1 fruit fly cellular context compared by ENCODE assay signal in the genomic region with DNA sequence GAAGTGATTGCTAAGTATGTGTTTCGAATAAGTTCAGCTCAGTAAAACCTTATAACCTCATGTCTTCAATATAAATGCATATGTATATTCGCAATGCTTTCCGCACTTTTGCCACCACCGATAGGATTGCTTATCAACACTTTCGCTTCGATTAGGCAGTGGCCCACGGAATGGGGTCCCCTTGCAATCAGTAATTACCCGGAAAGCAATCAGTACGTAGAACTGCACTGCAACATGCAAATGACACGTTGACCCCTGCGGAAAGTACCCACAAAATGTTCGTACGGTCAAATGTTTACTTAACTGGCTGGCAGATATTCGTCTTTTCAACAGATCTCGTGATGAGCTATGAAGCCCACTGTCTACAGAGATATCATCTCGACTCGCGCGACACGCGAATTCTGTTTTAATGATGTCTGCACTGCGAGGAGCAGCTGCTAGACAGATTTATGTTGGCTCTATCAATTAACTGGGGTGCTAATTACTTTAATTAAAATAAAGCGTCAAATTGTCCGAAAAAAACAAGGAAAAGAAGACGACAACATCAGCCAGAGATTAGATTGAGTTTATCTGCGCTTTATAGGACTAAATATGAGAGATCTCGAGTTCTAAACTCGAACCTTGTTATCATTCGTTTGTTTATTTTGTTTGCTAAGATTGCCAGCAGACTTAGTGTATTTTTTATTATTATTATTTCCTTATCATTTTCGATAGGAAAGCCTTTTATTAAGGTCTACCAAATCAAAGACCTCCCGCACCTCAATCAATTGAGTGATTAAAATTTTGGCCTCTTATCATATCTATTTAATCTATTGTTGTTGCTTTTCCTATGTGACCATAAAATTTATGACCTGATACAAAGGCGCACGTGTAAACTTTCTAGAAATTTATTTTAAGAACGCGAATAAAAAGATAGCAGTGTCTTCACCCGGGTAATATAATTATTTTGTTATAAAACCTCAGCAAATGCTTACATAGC.
TF ChIP-seq lines count a peak whose summit lies in the region.

No protein-coding gene starts in this region.

TF ChIP-seq in whole organism, embryonic, 481 proteins besides CTCF, POLR2A, EP300 and RAD21 (continued from another document):
- TF ChIP-seq CG10274 (GFP tag; optimal IDR thresholded peaks at IDR 0.05; lab: Kevin White, UChicago) (no peak), ro (GFP tag; IDR thresholded peaks at IDR 0.05; lab: Robert Waterston, UW) (no peak), CG6175 (GFP tag; IDR thresholded peaks at IDR 0.05; lab: Robert Waterston, UW) (no peak), CG10431 (GFP tag; optimal IDR thresholded peaks at IDR 0.05; lab: Kevin White, UChicago) (peak; percentile 33), NfI (GFP tag; optimal IDR thresholded peaks at IDR 0.05; lab: Kevin White, UChicago) (no peak), CG34376 (GFP tag; optimal IDR thresholded peaks at IDR 0.05; lab: Kevin White, UChicago) (peak; percentile 74), so (GFP tag; IDR thresholded peaks at IDR 0.05; lab: Robert Waterston, UW) (no peak), sens-2 (GFP tag; IDR thresholded peaks at IDR 0.05; lab: Robert Waterston, UW) (peak; percentile 57), Asciz (GFP tag; optimal IDR thresholded peaks at IDR 0.05; lab: Kevin White, UChicago) (peak; percentile 16), ATbp (GFP tag; optimal IDR thresholded peaks at IDR 0.05; lab: Kevin White, UChicago) (peak; percentile 4), sisA (GFP tag; IDR thresholded peaks at IDR 0.05; lab: Robert Waterston, UW) (no peak), CG31441 (GFP tag; IDR thresholded peaks at IDR 0.05; lab: Robert Waterston, UW) (0 out of 2 replicates have a peak, but pooled peaks have one; percentile 18), fd96Cb (tag; optimal IDR thresholded peaks at IDR 0.05; lab: Kevin White, UChicago) (no peak), Hey (tag; optimal IDR thresholded peaks at IDR 0.05; lab: Kevin White, UChicago) (no peak), CG4820 (GFP tag; optimal IDR thresholded peaks at IDR 0.05; lab: Kevin White, UChicago) (no peak), CG43689 (GFP tag; IDR thresholded peaks at IDR 0.05; lab: Robert Waterston, UW) (no peak), Blimp-1 (GFP tag; optimal IDR thresholded peaks at IDR 0.05; lab: Kevin White, UChicago) (no peak), CG4328 (GFP tag; optimal IDR thresholded peaks at IDR 0.05; lab: Kevin White, UChicago) (peak; percentile 25), row (GFP tag; IDR thresholded peaks at IDR 0.05; lab: Robert Waterston, UW) (no peak), sr (GFP tag; IDR thresholded peaks at IDR 0.05; lab: Robert Waterston, UW) (no peak), Oaz (GFP tag; IDR thresholded peaks at IDR 0.05; lab: Robert Waterston, UW) (no peak), CG2678 (tag; optimal IDR thresholded peaks at IDR 0.05; lab: Kevin White, UChicago) (peak; percentile 30), exex (tag; optimal IDR thresholded peaks at IDR 0.05; lab: Kevin White, UChicago) (peak; percentile 94), CG12071 (GFP tag; optimal IDR thresholded peaks at IDR 0.05; lab: Kevin White, UChicago) (no peak), CG11085 (GFP tag; IDR thresholded peaks at IDR 0.05; lab: Robert Waterston, UW) (no peak), Dref (GFP tag; IDR thresholded peaks at IDR 0.05; lab: Robert Waterston, UW) (no peak), CG4360 (GFP tag; IDR thresholded peaks at IDR 0.05; lab: Robert Waterston, UW) (no peak), odd (GFP tag; optimal IDR thresholded peaks at IDR 0.05; lab: Kevin White, UChicago) (peak; percentile 27), ash1 (GFP tag; optimal IDR thresholded peaks at IDR 0.05; lab: Kevin White, UChicago) (no peak), CG6813 (GFP tag; optimal IDR thresholded peaks at IDR 0.05; lab: Kevin White, UChicago) (peak; percentile 15), CG9727 (GFP tag; optimal IDR thresholded peaks at IDR 0.05; lab: Kevin White, UChicago) (no peak), CG30020 (tag; optimal IDR thresholded peaks at IDR 0.05; lab: Kevin White, UChicago) (no peak), PHDP (tag; optimal IDR thresholded peaks at IDR 0.05; lab: Kevin White, UChicago) (peak; percentile 19), tna (GFP tag; IDR thresholded peaks at IDR 0.05; lab: Robert Waterston, UW; ENCODE audit: partially characterized antibody) (no peak), Sin3A (optimal IDR thresholded peaks at IDR 0.05; lab: Kevin White, UChicago) (no peak), CG15601 (tag; optimal IDR thresholded peaks at IDR 0.05; lab: Kevin White, UChicago) (peak; percentile 39), CG18011 (GFP tag; optimal IDR thresholded peaks at IDR 0.05; lab: Kevin White, UChicago) (no peak), Optix (GFP tag; IDR thresholded peaks at IDR 0.05; lab: Robert Waterston, UW) (no peak), HmgZ (tag; optimal IDR thresholded peaks at IDR 0.05; lab: Kevin White, UChicago) (no peak), Sox100B (GFP tag; optimal IDR thresholded peaks at IDR 0.05; lab: Kevin White, UChicago) (no peak), Oli (tag; optimal IDR thresholded peaks at IDR 0.05; lab: Kevin White, UChicago) (no peak), Taf1 (GFP tag; IDR thresholded peaks at IDR 0.05; lab: Robert Waterston, UW) (no peak), Gsc (GFP tag; IDR thresholded peaks at IDR 0.05; lab: Robert Waterston, UW) (no peak), CG17568 (GFP tag; optimal IDR thresholded peaks at IDR 0.05; lab: Kevin White, UChicago) (no peak), chn (GFP tag; optimal IDR thresholded peaks at IDR 0.05; lab: Kevin White, UChicago) (no peak), CG15011 (GFP tag; optimal IDR thresholded peaks at IDR 0.05; lab: Kevin White, UChicago) (peak; percentile 4), crc (GFP tag; optimal IDR thresholded peaks at IDR 0.05; lab: Kevin White, UChicago) (no peak), en (GFP tag; optimal IDR thresholded peaks at IDR 0.05; lab: Kevin White, UChicago) (no peak), Six4 (GFP tag; optimal IDR thresholded peaks at IDR 0.05; lab: Kevin White, UChicago) (no peak), Meics (GFP tag; optimal IDR thresholded peaks at IDR 0.05; lab: Kevin White, UChicago) (peak; percentile 7), sna (GFP tag; IDR thresholded peaks at IDR 0.05; lab: Robert Waterston, UW; ENCODE audit: partially characterized antibody) (no peak), repo (GFP tag; optimal IDR thresholded peaks at IDR 0.05; lab: Kevin White, UChicago) (no peak), pros (GFP tag; optimal IDR thresholded peaks at IDR 0.05; lab: Kevin White, UChicago) (peak; percentile 23), CG14710 (tag; optimal IDR thresholded peaks at IDR 0.05; lab: Kevin White, UChicago) (no peak), CG13775 (GFP tag; optimal IDR thresholded peaks at IDR 0.05; lab: Kevin White, UChicago) (no peak), CG3726 (GFP tag; IDR thresholded peaks at IDR 0.05; lab: Robert Waterston, UW) (no peak), CG34224 (GFP tag; IDR thresholded peaks at IDR 0.05; lab: Robert Waterston, UW; ENCODE audit: partially characterized antibody) (no peak), CG3407 (GFP tag; optimal IDR thresholded peaks at IDR 0.05; lab: Kevin White, UChicago) (no peak), CG32767 (GFP tag; IDR thresholded peaks at IDR 0.05; lab: Robert Waterston, UW) (no peak), CG14441 (GFP tag; IDR thresholded peaks at IDR 0.05; lab: Robert Waterston, UW) (no peak), Lhr (GFP tag; optimal IDR thresholded peaks at IDR 0.05; lab: Kevin White, UChicago) (no peak), CG15479 (GFP tag; optimal IDR thresholded peaks at IDR 0.05; lab: Kevin White, UChicago) (peak; percentile 10), MTF-1 (GFP tag; optimal IDR thresholded peaks at IDR 0.05; lab: Kevin White, UChicago; ENCODE audit: borderline replicate concordance) (no peak), gsb-n (tag; optimal IDR thresholded peaks at IDR 0.05; lab: Kevin White, UChicago) (no peak), CG8388 (GFP tag; optimal IDR thresholded peaks at IDR 0.05; lab: Kevin White, UChicago) (no peak), ssp (GFP tag; IDR thresholded peaks at IDR 0.05; lab: Robert Waterston, UW) (no peak), Dad (GFP tag; optimal IDR thresholded peaks at IDR 0.05; lab: Kevin White, UChicago) (no peak), CG13296 (GFP tag; optimal IDR thresholded peaks at IDR 0.05; lab: Kevin White, UChicago) (peak; percentile 50), pum (GFP tag; optimal IDR thresholded peaks at IDR 0.05; lab: Kevin White, UChicago) (no peak), CG7786 (GFP tag; optimal IDR thresholded peaks at IDR 0.05; lab: Kevin White, UChicago) (no peak), GATAe (GFP tag; conservative IDR thresholded peaks at IDR 0.05; lab: Robert Waterston, UW) (peak; percentile 74), CG16863 (GFP tag; optimal IDR thresholded peaks at IDR 0.05; lab: Kevin White, UChicago) (no peak), CG12236 (GFP tag; optimal IDR thresholded peaks at IDR 0.05; lab: Kevin White, UChicago) (no peak), grn (GFP tag; optimal IDR thresholded peaks at IDR 0.05; lab: Kevin White, UChicago) (peak; percentile 95), chinmo (GFP tag; IDR thresholded peaks at IDR 0.05; lab: Robert Waterston, UW; ENCODE audit: partially characterized antibody) (no peak), CG4282 (GFP tag; optimal IDR thresholded peaks at IDR 0.05; lab: Kevin White, UChicago) (no peak), HLH4C (GFP tag; IDR thresholded peaks at IDR 0.05; lab: Robert Waterston, UW; ENCODE audit: partially characterized antibody) (no peak), CG5245 (GFP tag; optimal IDR thresholded peaks at IDR 0.05; lab: Kevin White, UChicago) (no peak), CG10979 (tag; optimal IDR thresholded peaks at IDR 0.05; lab: Kevin White, UChicago) (no peak), Nf-YC (tag; optimal IDR thresholded peaks at IDR 0.05; lab: Kevin White, UChicago) (peak; percentile 9), gcm2 (GFP tag; optimal IDR thresholded peaks at IDR 0.05; lab: Kevin White, UChicago) (no peak), CG1603 (tag; optimal IDR thresholded peaks at IDR 0.05; lab: Kevin White, UChicago) (no peak), Hr3 (GFP tag; optimal IDR thresholded peaks at IDR 0.05; lab: Kevin White, UChicago) (no peak), HHEX (GFP tag; optimal IDR thresholded peaks at IDR 0.05; lab: Kevin White, UChicago) (no peak), z (GFP tag; IDR thresholded peaks at IDR 0.05; lab: Robert Waterston, UW) (no peak), CG13424 (tag; optimal IDR thresholded peaks at IDR 0.05; lab: Kevin White, UChicago) (no peak), corto (GFP tag; optimal IDR thresholded peaks at IDR 0.05; lab: Kevin White, UChicago) (no peak), CG14965 (GFP tag; optimal IDR thresholded peaks at IDR 0.05; lab: Kevin White, UChicago; ENCODE audit: borderline replicate concordance) (no peak), sd (tag; optimal IDR thresholded peaks at IDR 0.05; lab: Kevin White, UChicago) (peak; percentile 78), H15 (GFP tag; IDR thresholded peaks at IDR 0.05; lab: Robert Waterston, UW) (no peak), btn (GFP tag; optimal IDR thresholded peaks at IDR 0.05; lab: Kevin White, UChicago) (no peak), Bdp1 (GFP tag; optimal IDR thresholded peaks at IDR 0.05; lab: Kevin White, UChicago) (no peak), CG10543 (GFP tag; optimal IDR thresholded peaks at IDR 0.05; lab: Kevin White, UChicago) (peak; percentile 65), CG2889 (GFP tag; IDR thresholded peaks at IDR 0.05; lab: Robert Waterston, UW) (no peak), CG18599 (GFP tag; optimal IDR thresholded peaks at IDR 0.05; lab: Kevin White, UChicago) (no peak), disco-r (GFP tag; optimal IDR thresholded peaks at IDR 0.05; lab: Kevin White, UChicago) (no peak), Sox102F (GFP tag; optimal IDR thresholded peaks at IDR 0.05; lab: Kevin White, UChicago) (no peak), cwo (GFP tag; optimal IDR thresholded peaks at IDR 0.05; lab: Kevin White, UChicago) (peak; percentile 79), jumu (GFP tag; optimal IDR thresholded peaks at IDR 0.05; lab: Kevin White, UChicago) (no peak), unpg (GFP tag; optimal IDR thresholded peaks at IDR 0.05; lab: Kevin White, UChicago) (no peak), onecut (GFP tag; IDR thresholded peaks at IDR 0.05; lab: Robert Waterston, UW) (no peak), sug (tag; optimal IDR thresholded peaks at IDR 0.05; lab: Kevin White, UChicago) (peak; percentile 98), ab (GFP tag; optimal IDR thresholded peaks at IDR 0.05; lab: Kevin White, UChicago) (no peak), CG6854 (GFP tag; optimal IDR thresholded peaks at IDR 0.05; lab: Kevin White, UChicago) (no peak), Med (GFP tag; lab: Kevin White, UChicago) (peak; percentile 33), CG1792 (GFP tag; optimal IDR thresholded peaks at IDR 0.05; lab: Kevin White, UChicago) (no peak), CG9932 (GFP tag; IDR thresholded peaks at IDR 0.05; lab: Robert Waterston, UW) (no peak), bowl (GFP tag; IDR thresholded peaks at IDR 0.05; lab: Robert Waterston, UW) (no peak), CG30403 (GFP tag; optimal IDR thresholded peaks at IDR 0.05; lab: Kevin White, UChicago) (no peak), Max (GFP tag; optimal IDR thresholded peaks at IDR 0.05; lab: Kevin White, UChicago) (no peak), BtbVII (GFP tag; optimal IDR thresholded peaks at IDR 0.05; lab: Kevin White, UChicago) (peak; percentile 32), tio (GFP tag; optimal IDR thresholded peaks at IDR 0.05; lab: Kevin White, UChicago) (no peak), Scr (GFP tag; IDR thresholded peaks at IDR 0.05; lab: Robert Waterston, UW; ENCODE audit: partially characterized antibody) (no peak), gce (GFP tag; IDR thresholded peaks at IDR 0.05; lab: Robert Waterston, UW) (no peak), CG12769 (tag; optimal IDR thresholded peaks at IDR 0.05; lab: Kevin White, UChicago) (no peak), CG3838 (GFP tag; optimal IDR thresholded peaks at IDR 0.05; lab: Kevin White, UChicago) (no peak), sim (GFP tag; IDR thresholded peaks at IDR 0.05; lab: Robert Waterston, UW) (no peak), Ets97D (GFP tag; optimal IDR thresholded peaks at IDR 0.05; lab: Kevin White, UChicago) (no peak), CG11695 (GFP tag; IDR thresholded peaks at IDR 0.05; lab: Robert Waterston, UW) (no peak), Camta (GFP tag; optimal IDR thresholded peaks at IDR 0.05; lab: Kevin White, UChicago) (no peak), salm (tag; optimal IDR thresholded peaks at IDR 0.05; lab: Kevin White, UChicago) (peak; percentile 16), lab (GFP tag; optimal IDR thresholded peaks at IDR 0.05; lab: Kevin White, UChicago) (peak; percentile 42), B-H2 (GFP tag; optimal IDR thresholded peaks at IDR 0.05; lab: Kevin White, UChicago) (peak; percentile 23), gcm (GFP tag; optimal IDR thresholded peaks at IDR 0.05; lab: Kevin White, UChicago) (no peak), CG6765 (GFP tag; optimal IDR thresholded peaks at IDR 0.05; lab: Kevin White, UChicago) (peak; percentile 28)
TF ChIP-seq in whole organism, embryonic: peak in this region for 38.
